Worm (Caenorhabditis elegans) whole organism, L3 larva: ENCODE measurements around the gene Y17G7B.23.

Source experiments
- R02D3.7 ChIP-seq: fragments of 150-350 bp; optimal IDR thresholded peaks from 2 replicates; lab custom pipeline; 2014; ENCODE audit warnings: missing biosample characterization, missing genetic modification characterization
- ZK546.5 ChIP-seq: sonication (generic microtip); optimal IDR thresholded peaks from 2 replicates; lab custom pipeline; 2017; ENCODE audit warnings: missing biosample characterization, missing genetic modification characterization
- aly-2 ChIP-seq: fragments of 150-350 bp; optimal IDR thresholded peaks from 2 replicates; lab custom pipeline; 2014; ENCODE audit warnings: missing biosample characterization, missing genetic modification characterization
- ama-1 ChIP-seq: fragments of 150-350 bp; optimal IDR thresholded peaks from 2 replicates; lab custom pipeline; 2018
- ceh-16 ChIP-seq: sonication (generic microtip); optimal IDR thresholded peaks from 2 replicates; lab custom pipeline; 2017; ENCODE audit warnings: missing biosample characterization, missing genetic modification characterization
- ceh-28 ChIP-seq: fragments of 150-350 bp; optimal IDR thresholded peaks from 2 replicates; lab custom pipeline; 2014; ENCODE audit warnings: missing biosample characterization, missing genetic modification reagents, missing genetic modification characterization
- ceh-82 ChIP-seq: fragments of 150-350 bp; optimal IDR thresholded peaks from 2 replicates; lab custom pipeline; 2014; ENCODE audit warnings: missing biosample characterization, missing genetic modification characterization
- ceh-9 ChIP-seq: sonication (generic microtip); optimal IDR thresholded peaks from 2 replicates; lab custom pipeline; 2018; ENCODE audit warnings: missing biosample characterization, missing genetic modification characterization
- daf-12 ChIP-seq: fragments of 150-350 bp; optimal IDR thresholded peaks from 2 replicates; lab custom pipeline; 2014; ENCODE audit warnings: missing biosample characterization, missing genetic modification reagents, missing genetic modification characterization
- egl-27 ChIP-seq: sonication (generic microtip); optimal IDR thresholded peaks from 4 replicates; lab custom pipeline; 2017; ENCODE audit warnings: missing biosample characterization, missing genetic modification reagents, missing genetic modification characterization
- egl-5 ChIP-seq: fragments of 150-350 bp; optimal IDR thresholded peaks from 2 replicates; lab custom pipeline; 2017; ENCODE audit warnings: missing biosample characterization, missing genetic modification reagents, missing genetic modification characterization, inconsistent platforms
- elt-1 ChIP-seq: fragments of 150-350 bp; optimal IDR thresholded peaks from 2 replicates; lab custom pipeline; 2014; ENCODE audit warnings: missing biosample characterization, missing genetic modification characterization
- elt-2 ChIP-seq: sonication (generic microtip); optimal IDR thresholded peaks from 2 replicates; lab custom pipeline; 2016; ENCODE audit warnings: missing genetic modification reagents, mild to moderate bottlenecking, missing genetic modification characterization, missing compliant biosample characterization
- elt-3 ChIP-seq, 3 experiments: fragments of 150-350 bp in 1 of 3; sonication (generic microtip) in 2 of 3; optimal IDR thresholded peaks; 2 replicates in 2 of 3; 4 replicates in 1 of 3; lab custom pipeline; 2014 to 2017; ENCODE audit warnings: missing biosample characterization in 3 of 3, missing genetic modification characterization in 3 of 3
- eor-1 ChIP-seq, 2 experiments: fragments of 150-350 bp; optimal IDR thresholded peaks; 2 replicates each; lab custom pipeline; 2014 to 2018; ENCODE audit warnings: missing biosample characterization in 2 of 2, missing genetic modification characterization in 2 of 2
- fkh-10 ChIP-seq: sonication (generic microtip); optimal IDR thresholded peaks from 2 replicates; lab custom pipeline; 2017; ENCODE audit warnings: missing biosample characterization, missing genetic modification reagents, missing genetic modification characterization
- fkh-2 ChIP-seq: fragments of 150-350 bp; optimal IDR thresholded peaks from 2 replicates; lab custom pipeline; 2014; ENCODE audit warnings: missing biosample characterization, missing genetic modification reagents, missing genetic modification characterization
- fos-1 ChIP-seq: fragments of 150-350 bp; optimal IDR thresholded peaks from 2 replicates; lab custom pipeline; 2014; ENCODE audit warnings: missing biosample characterization, missing genetic modification characterization
- hmg-11 ChIP-seq: sonication (generic microtip); optimal IDR thresholded peaks from 2 replicates; lab custom pipeline; 2016; ENCODE audit warnings: missing genetic modification characterization, missing compliant biosample characterization
- jun-1 ChIP-seq: fragments of 150-350 bp; optimal IDR thresholded peaks from 2 replicates; lab custom pipeline; 2014; ENCODE audit warnings: missing biosample characterization, missing genetic modification reagents, missing genetic modification characterization
- lin-15B ChIP-seq: fragments of 150-350 bp; optimal IDR thresholded peaks from 2 replicates; lab custom pipeline; 2014; ENCODE audit warnings: missing biosample characterization, missing genetic modification characterization
- lin-39 ChIP-seq: fragments of 150-350 bp; optimal IDR thresholded peaks from 2 replicates; lab custom pipeline; 2018; ENCODE audit warnings: missing biosample characterization, missing genetic modification reagents, missing genetic modification characterization
- lsy-12 ChIP-seq: sonication (generic microtip); optimal IDR thresholded peaks from 2 replicates; lab custom pipeline; 2016; ENCODE audit warnings: mild to moderate bottlenecking, missing genetic modification characterization, missing compliant biosample characterization
- mdl-1 ChIP-seq: fragments of 150-350 bp; optimal IDR thresholded peaks from 2 replicates; lab custom pipeline; 2014; ENCODE audit warnings: missing biosample characterization, missing genetic modification characterization
- mml-1 ChIP-seq: fragments of 150-350 bp; sonication (generic microtip); optimal IDR thresholded peaks from 3 replicates; lab custom pipeline; 2014; ENCODE audit warnings: missing biosample characterization, missing genetic modification characterization
- nfya-1 ChIP-seq: sonication (generic microtip); optimal IDR thresholded peaks from 2 replicates; lab custom pipeline; 2017; ENCODE audit warnings: missing genetic modification characterization, mild to moderate bottlenecking, missing compliant biosample characterization, antibody characterized with exemption, moderate library complexity; ENCODE audit not compliant: insufficient read depth
- nhr-11 ChIP-seq: fragments of 150-350 bp; optimal IDR thresholded peaks from 2 replicates; lab custom pipeline; 2014; ENCODE audit warnings: missing biosample characterization, missing genetic modification characterization
- nhr-12 ChIP-seq: fragments of 150-350 bp; optimal IDR thresholded peaks from 2 replicates; lab custom pipeline; 2014; ENCODE audit warnings: missing biosample characterization, missing genetic modification characterization
- nhr-23 ChIP-seq: fragments of 150-350 bp; optimal IDR thresholded peaks from 2 replicates; lab custom pipeline; 2014; ENCODE audit warnings: missing biosample characterization, missing genetic modification reagents, missing genetic modification characterization
- nhr-237 ChIP-seq: fragments of 150-350 bp; optimal IDR thresholded peaks from 2 replicates; lab custom pipeline; 2014; ENCODE audit warnings: missing biosample characterization, missing genetic modification characterization
- nhr-25 ChIP-seq: sonication (generic microtip); optimal IDR thresholded peaks from 2 replicates; lab custom pipeline; 2017; ENCODE audit warnings: missing biosample characterization, missing genetic modification characterization
- nhr-28 ChIP-seq: fragments of 150-350 bp; optimal IDR thresholded peaks from 2 replicates; lab custom pipeline; 2014; ENCODE audit warnings: missing biosample characterization, missing genetic modification characterization
- nhr-43 ChIP-seq: sonication (generic microtip); optimal IDR thresholded peaks from 2 replicates; lab custom pipeline; 2016; ENCODE audit warnings: mild to moderate bottlenecking, missing genetic modification characterization, missing compliant biosample characterization; ENCODE audit not compliant: poor library complexity, severe bottlenecking
- nhr-67 ChIP-seq: fragments of 150-350 bp; optimal IDR thresholded peaks from 2 replicates; lab custom pipeline; 2014; ENCODE audit warnings: missing biosample characterization, missing genetic modification characterization
- nhr-76 ChIP-seq: fragments of 150-350 bp; sonication (generic microtip); optimal IDR thresholded peaks from 5 replicates; lab custom pipeline; 2014; ENCODE audit warnings: missing biosample characterization, missing genetic modification characterization
- nhr-77 ChIP-seq: fragments of 150-350 bp; optimal IDR thresholded peaks from 2 replicates; lab custom pipeline; 2014; ENCODE audit warnings: missing biosample characterization, missing genetic modification characterization
- pha-4 ChIP-seq: fragments of 150-350 bp; optimal IDR thresholded peaks from 2 replicates; lab custom pipeline; 2014; ENCODE audit warnings: missing biosample characterization, missing genetic modification reagents, missing genetic modification characterization
- pqm-1 ChIP-seq: fragments of 150-350 bp; optimal IDR thresholded peaks from 2 replicates; lab custom pipeline; 2017; ENCODE audit warnings: missing biosample characterization, missing genetic modification characterization, inconsistent platforms
- sea-2 ChIP-seq: fragments of 150-350 bp; sonication (generic microtip); optimal IDR thresholded peaks from 4 replicates; lab custom pipeline; 2014; ENCODE audit warnings: missing biosample characterization, missing genetic modification reagents, missing genetic modification characterization
- skn-1 ChIP-seq: fragments of 150-350 bp; optimal IDR thresholded peaks from 2 replicates; lab custom pipeline; 2014; ENCODE audit warnings: missing biosample characterization, missing genetic modification characterization
- snpc-4 ChIP-seq: fragments of 150-350 bp; optimal IDR thresholded peaks from 2 replicates; lab custom pipeline; 2014; ENCODE audit warnings: missing biosample characterization, missing genetic modification characterization
- tbx-2 ChIP-seq: sonication (generic microtip); optimal IDR thresholded peaks from 2 replicates; lab custom pipeline; 2016; ENCODE audit warnings: mild to moderate bottlenecking, missing genetic modification characterization, missing compliant biosample characterization
- unc-39 ChIP-seq: sonication (generic microtip); optimal IDR thresholded peaks from 4 replicates; lab custom pipeline; 2017; ENCODE audit warnings: missing biosample characterization, missing genetic modification characterization
- unc-62 ChIP-seq: fragments of 150-350 bp; sonication (generic microtip); optimal IDR thresholded peaks from 4 replicates; lab custom pipeline; 2014; ENCODE audit warnings: missing biosample characterization, missing genetic modification reagents, missing genetic modification characterization
- zag-1 ChIP-seq: fragments of 150-350 bp; optimal IDR thresholded peaks from 2 replicates; lab custom pipeline; 2014; ENCODE audit warnings: missing biosample characterization, missing genetic modification characterization
- ztf-11 ChIP-seq: fragments of 150-350 bp; optimal IDR thresholded peaks from 2 replicates; lab custom pipeline; 2014; ENCODE audit warnings: missing biosample characterization, missing genetic modification characterization
- ztf-4 ChIP-seq: fragments of 150-350 bp; optimal IDR thresholded peaks from 2 replicates; lab custom pipeline; 2014; ENCODE audit warnings: missing biosample characterization, missing genetic modification characterization

The Y17G7B.23 gene

DNA sequence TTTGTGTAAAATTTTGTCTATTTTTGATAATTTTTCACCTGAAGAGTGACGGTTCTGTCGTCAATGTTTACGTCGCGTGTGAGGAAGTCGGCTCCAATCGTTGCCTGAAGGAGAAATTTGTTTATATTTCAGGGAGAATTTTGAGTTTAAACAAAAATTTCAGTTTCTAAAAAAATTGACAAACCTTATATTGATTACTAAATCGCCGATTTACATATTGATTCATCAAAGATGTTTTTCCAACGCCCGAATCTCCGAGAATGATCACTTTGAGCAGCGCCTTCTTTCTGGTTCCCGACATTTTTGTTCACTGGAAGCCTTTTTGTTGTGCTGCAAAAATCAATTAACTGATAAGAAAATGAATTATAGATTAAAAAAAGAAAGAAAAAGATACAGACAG, 32.4 kb upstream of the Y17G7B.23 start, which contains the start of gene rab-7:
Gene rab-7, minus strand, starts transcription at position 330 of the 400 bp plus-strand sequence.
- no peak for TF ChIP-seq ztf-11
- no peak for TF ChIP-seq sea-2 (GFP tag; lab: Kevin White, UChicago)
- TF ChIP-seq pha-4 (tag; lab: Kevin White, UChicago) = peak; percentile 1
- no peak for TF ChIP-seq nhr-23 (tag; lab: Kevin White, UChicago)
- peak; percentile 37 for TF ChIP-seq elt-2 (tag; lab: Kevin White, UChicago)
- TF ChIP-seq nhr-25 (tag; lab: Kevin White, UChicago) = no peak
- TF ChIP-seq elt-3 (tag; optimal IDR thresholded peaks at IDR 0.05; lab: Kevin White, UChicago) = no peak
- TF ChIP-seq egl-27 = no peak
- no peak for TF ChIP-seq egl-5 (tag; lab: Kevin White, UChicago)
- TF ChIP-seq ceh-9 (tag; lab: Kevin White, UChicago) = no peak
- no peak for TF ChIP-seq mml-1 (tag; lab: Kevin White, UChicago)
- peak; percentile 7 for TF ChIP-seq pqm-1
- TF ChIP-seq fkh-2 (tag; lab: Kevin White, UChicago) = no peak
- TF ChIP-seq ama-1 = peak; percentile 71
- no peak for TF ChIP-seq nhr-28 (tag; lab: Kevin White, UChicago)
- TF ChIP-seq lin-39 (tag; lab: Kevin White, UChicago) = no peak

DNA sequence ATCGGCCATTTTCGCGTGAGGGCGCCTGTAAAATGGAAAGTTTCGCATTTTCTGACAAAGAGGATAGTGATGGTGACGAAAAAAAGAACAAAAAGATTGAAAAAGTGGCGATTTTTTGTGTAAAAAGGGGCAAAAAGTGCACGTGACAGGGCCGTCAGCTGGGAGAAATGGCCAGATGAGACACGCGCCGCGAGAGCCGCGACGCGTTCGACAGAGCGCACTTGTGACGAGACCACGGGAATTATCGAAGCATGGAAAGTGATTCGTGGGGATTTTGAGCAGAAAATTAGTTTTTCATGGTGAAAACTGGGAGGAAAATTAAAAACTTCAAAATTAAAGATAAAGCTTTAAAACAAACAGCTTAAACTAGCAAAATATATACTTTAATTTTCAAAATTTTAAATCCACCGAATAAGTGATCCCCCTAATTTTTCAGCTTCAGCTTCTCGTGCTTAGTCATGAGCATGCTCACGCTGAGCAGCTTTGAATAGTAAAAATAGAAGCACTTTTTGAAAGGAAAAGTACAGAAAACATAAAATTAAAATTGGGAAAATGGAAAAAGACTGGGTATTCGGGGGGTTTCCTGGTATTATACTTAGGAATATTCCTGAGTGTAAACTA, 31.4 kb upstream of the Y17G7B.23 start, which contains the start of gene W03C9.5:
Gene W03C9.5, minus strand, starts transcription at position 38 of the 621 bp plus-strand sequence.
- peak; percentile 86 for TF ChIP-seq nhr-23 (tag; lab: Kevin White, UChicago)
- peak; percentile 36 for TF ChIP-seq nhr-76 (tag; lab: Kevin White, UChicago)
- no peak for TF ChIP-seq ztf-4
- TF ChIP-seq ceh-28 (tag; lab: Kevin White, UChicago) = peak; percentile 65
- TF ChIP-seq ceh-9 (tag; lab: Kevin White, UChicago) = no peak
- TF ChIP-seq nhr-237 (tag; lab: Kevin White, UChicago) = no peak
- peak; percentile 78 for TF ChIP-seq R02D3.7 (tag; lab: Kevin White, UChicago)
- no peak for TF ChIP-seq aly-2
- TF ChIP-seq lin-39 (tag; lab: Kevin White, UChicago) = peak; percentile 95
- peak; percentile 94 for TF ChIP-seq pha-4 (tag; lab: Kevin White, UChicago)
- TF ChIP-seq daf-12 (tag; lab: Kevin White, UChicago) = no peak
- peak; percentile 51 for TF ChIP-seq zag-1 (tag; lab: Kevin White, UChicago)
- TF ChIP-seq snpc-4 = peak; percentile 83
- peak; percentile 29 for TF ChIP-seq elt-1 (tag; lab: Kevin White, UChicago)
- peak; percentile 55 for TF ChIP-seq ama-1
- peak; percentile 77 for TF ChIP-seq elt-2 (tag; lab: Kevin White, UChicago)
- peak; percentile 93 for TF ChIP-seq jun-1 (tag; lab: Kevin White, UChicago)
- peak; percentile 89 for TF ChIP-seq nhr-11
- peak; percentile 97 for TF ChIP-seq nhr-25 (tag; lab: Kevin White, UChicago)
- TF ChIP-seq ZK546.5 (tag; lab: Kevin White, UChicago) = peak; percentile 12
- peak; percentile 17 for TF ChIP-seq ceh-82 (tag; lab: Kevin White, UChicago)
- TF ChIP-seq mml-1 (tag; lab: Kevin White, UChicago) = no peak
- no peak for TF ChIP-seq nhr-12 (tag; lab: Kevin White, UChicago)
- peak; percentile 77 for TF ChIP-seq nhr-43 (tag; lab: Kevin White, UChicago)
- TF ChIP-seq ceh-16 (tag; lab: Kevin White, UChicago) = no peak
- peak; percentile 98 for TF ChIP-seq lin-15B (tag; lab: Kevin White, UChicago)
- peak; percentile 63 for TF ChIP-seq skn-1 (tag; lab: Kevin White, UChicago)
- no peak for TF ChIP-seq sea-2 (GFP tag; lab: Kevin White, UChicago)
- TF ChIP-seq nhr-67 (tag; lab: Kevin White, UChicago) = no peak
- peak; percentile 57 for TF ChIP-seq egl-27
- TF ChIP-seq pqm-1 = peak; percentile 35
- peak; percentile 20 for TF ChIP-seq hmg-11 (tag; lab: Kevin White, UChicago)
- TF ChIP-seq fos-1 = peak; percentile 22
- TF ChIP-seq nhr-77 (tag; lab: Kevin White, UChicago) = peak; percentile 27
- peak; percentile 37 for TF ChIP-seq nhr-28 (tag; lab: Kevin White, UChicago)
- TF ChIP-seq nfya-1 (tag; lab: Kevin White, UChicago) = peak; percentile 95
- TF ChIP-seq fkh-2 (tag; lab: Kevin White, UChicago) = no peak
- no peak for TF ChIP-seq ztf-11
- peak; percentile 79 for TF ChIP-seq mdl-1
- no peak for TF ChIP-seq unc-39 (tag; lab: Kevin White, UChicago)
- no peak for TF ChIP-seq eor-1 (tag; optimal IDR thresholded peaks at IDR 0.05; lab: Kevin White, UChicago)
- TF ChIP-seq unc-62 (GFP tag; lab: Kevin White, UChicago) = peak; percentile 71
- TF ChIP-seq elt-3 (tag; optimal IDR thresholded peaks at IDR 0.05; lab: Kevin White, UChicago) = peak in 1 of 3 experiments; percentile 63
- peak; percentile 69 for TF ChIP-seq egl-5 (tag; lab: Kevin White, UChicago)
- TF ChIP-seq fkh-10 (GFP tag; lab: Kevin White, UChicago) = peak; percentile 87
- TF ChIP-seq lsy-12 (tag; lab: Kevin White, UChicago) = peak; percentile 91
- peak; percentile 54 for TF ChIP-seq tbx-2 (tag; lab: Kevin White, UChicago)
